Fruit fly (Drosophila melanogaster) whole organism, embryonic: ENCODE data around the gene CG7519.

ENCODE experiments used
- Asciz ChIP-seq: fragments of 200-800 bp; sonication (Bioruptor generic); optimal IDR thresholded peaks from 2 replicates; lab custom pipeline; 2017; ENCODE audit warnings: missing biosample characterization, mild to moderate bottlenecking, missing genetic modification characterization, missing genetic modification reagents
- BtbVII ChIP-seq: fragments of 200-800 bp; sonication (Bioruptor generic); optimal IDR thresholded peaks from 3 replicates; lab custom pipeline; 2017; ENCODE audit warnings: missing biosample characterization, mild to moderate bottlenecking, missing genetic modification characterization
- CG10462 ChIP-seq: fragments of 200-800 bp; sonication (Bioruptor generic); optimal IDR thresholded peaks from 2 replicates; lab custom pipeline; 2016; ENCODE audit warnings: missing biosample characterization, missing genetic modification characterization
- CG11456 ChIP-seq: fragments of 200-800 bp; sonication (Bioruptor generic); IDR thresholded peaks from 3 replicates; pipeline ENCODE4 v1.3.6; 2022; ENCODE audit warnings: missing biosample characterization, missing genetic modification characterization
- CG11723 ChIP-seq: fragments of 200-800 bp; sonication (Bioruptor generic); optimal IDR thresholded peaks from 2 replicates; lab custom pipeline; 2017; ENCODE audit warnings: missing biosample characterization, mild to moderate bottlenecking, missing genetic modification characterization
- CG12219 ChIP-seq: fragments of 200-800 bp; sonication (Bioruptor generic); optimal IDR thresholded peaks from 3 replicates; lab custom pipeline; 2018; ENCODE audit warnings: missing biosample characterization, mild to moderate bottlenecking, missing genetic modification characterization
- CG14710 ChIP-seq: fragments of 200-800 bp; sonication (Bioruptor generic); optimal IDR thresholded peaks from 3 replicates; lab custom pipeline; 2019; ENCODE audit warnings: missing biosample characterization, mild to moderate bottlenecking, missing genetic modification characterization, moderate library complexity
- CG1603 ChIP-seq: fragments of 200-800 bp; sonication (Bioruptor generic); optimal IDR thresholded peaks from 2 replicates; lab custom pipeline; 2019; ENCODE audit warnings: missing biosample characterization, mild to moderate bottlenecking, missing genetic modification characterization, moderate library complexity
- CG16813 ChIP-seq: fragments of 200-800 bp; sonication (Bioruptor generic); IDR thresholded peaks from 3 replicates; pipeline ENCODE4 v1.3.6; 2022; ENCODE audit warnings: missing biosample characterization, missing genetic modification characterization; ENCODE audit not compliant: partially characterized antibody
- CG16815 ChIP-seq: fragments of 200-800 bp; sonication (Bioruptor generic); optimal IDR thresholded peaks from 3 replicates; lab custom pipeline; 2017; ENCODE audit warnings: missing biosample characterization, mild to moderate bottlenecking, missing genetic modification characterization
- CG17186 ChIP-seq: fragments of 200-800 bp; sonication (Bioruptor generic); optimal IDR thresholded peaks from 3 replicates; lab custom pipeline; 2017; ENCODE audit warnings: missing biosample characterization, missing genetic modification reagents, missing genetic modification characterization
- CG17802 ChIP-seq: fragments of 200-800 bp; sonication (Bioruptor generic); optimal IDR thresholded peaks from 2 replicates; lab custom pipeline; 2018; ENCODE audit warnings: missing biosample characterization, mild to moderate bottlenecking, missing genetic modification characterization, moderate library complexity
- CG2116 ChIP-seq: fragments of 200-800 bp; sonication (Bioruptor generic); optimal IDR thresholded peaks from 3 replicates; lab custom pipeline; 2018; ENCODE audit warnings: missing biosample characterization, mild to moderate bottlenecking, missing genetic modification characterization
- CG2129 ChIP-seq: fragments of 200-800 bp; sonication (Bioruptor generic); IDR thresholded peaks from 2 replicates; pipeline ENCODE4 v1.3.6; 2022; ENCODE audit warnings: missing biosample characterization, missing genetic modification characterization; ENCODE audit not compliant: partially characterized antibody
- CG30020 ChIP-seq: fragments of 200-800 bp; optimal IDR thresholded peaks from 2 replicates; lab custom pipeline; 2019; ENCODE audit warnings: missing biosample characterization, mild to moderate bottlenecking, missing genetic modification characterization, moderate library complexity
- CG3163 ChIP-seq: fragments of 200-800 bp; sonication (Bioruptor generic); optimal IDR thresholded peaks from 3 replicates; lab custom pipeline; 2016; ENCODE audit warnings: missing biosample characterization, missing genetic modification characterization
- CG34376 ChIP-seq: fragments of 200-800 bp; sonication (Bioruptor generic); optimal IDR thresholded peaks from 2 replicates; lab custom pipeline; 2018; ENCODE audit warnings: missing biosample characterization, mild to moderate bottlenecking, missing genetic modification characterization
- CG4424 ChIP-seq: fragments of 200-800 bp; sonication (Bioruptor generic); optimal IDR thresholded peaks from 3 replicates; lab custom pipeline; 2016; ENCODE audit warnings: missing biosample characterization, missing genetic modification characterization
- CG4854 ChIP-seq: fragments of 200-800 bp; sonication (Bioruptor generic); optimal IDR thresholded peaks from 2 replicates; lab custom pipeline; 2016; ENCODE audit warnings: missing biosample characterization, missing genetic modification characterization, inconsistent platforms
- CG6765 ChIP-seq: fragments of 200-800 bp; sonication (Bioruptor generic); optimal IDR thresholded peaks from 3 replicates; lab custom pipeline; 2017; ENCODE audit warnings: missing biosample characterization, mild to moderate bottlenecking, missing genetic modification characterization
- CG6791 ChIP-seq: fragments of 200-800 bp; sonication (Bioruptor generic); IDR thresholded peaks from 3 replicates; pipeline ENCODE4 v1.3.6; 2022; ENCODE audit warnings: missing biosample characterization, missing genetic modification characterization; ENCODE audit not compliant: partially characterized antibody
- CG7271 ChIP-seq: fragments of 200-800 bp; sonication (Bioruptor generic); optimal IDR thresholded peaks from 2 replicates; lab custom pipeline; 2018; ENCODE audit warnings: missing biosample characterization, mild to moderate bottlenecking, missing genetic modification characterization, moderate library complexity
- CG7839 ChIP-seq: fragments of 200-800 bp; sonication (Bioruptor generic); optimal IDR thresholded peaks from 3 replicates; lab custom pipeline; 2018; ENCODE audit warnings: missing biosample characterization, mild to moderate bottlenecking, missing genetic modification characterization, moderate library complexity
- CG8388 ChIP-seq: fragments of 200-800 bp; sonication (Bioruptor generic); optimal IDR thresholded peaks from 2 replicates; lab custom pipeline; 2019; ENCODE audit warnings: missing biosample characterization, mild to moderate bottlenecking, missing genetic modification characterization, moderate library complexity
- Dad ChIP-seq: fragments of 200-800 bp; sonication (Bioruptor generic); optimal IDR thresholded peaks from 3 replicates; lab custom pipeline; 2016; ENCODE audit warnings: missing biosample characterization, missing genetic modification characterization
- Dip2 ChIP-seq: fragments of 200-800 bp; sonication (Bioruptor generic); IDR thresholded peaks from 2 replicates; pipeline ENCODE4 v1.3.6; 2022; ENCODE audit warnings: missing biosample characterization, missing genetic modification characterization
- Eip74EF ChIP-seq, 2 experiments: fragments of 200-800 bp in 1 of 2; fragments of >200 bp in 1 of 2; sonication (Bioruptor generic) in 1 of 2; optimal IDR thresholded peaks; 2 replicates each; lab custom pipeline; 2017 to 2019; ENCODE audit warnings: missing biosample characterization in 2 of 2, missing genetic modification characterization in 2 of 2, mild to moderate bottlenecking in 1 of 2, moderate library complexity in 1 of 2
- Fer3 ChIP-seq: fragments of 200-800 bp; sonication (Bioruptor generic); optimal IDR thresholded peaks from 2 replicates; lab custom pipeline; 2018; ENCODE audit warnings: missing biosample characterization, mild to moderate bottlenecking, missing genetic modification characterization, moderate library complexity
- Jarid2 ChIP-seq: fragments of 200-800 bp; sonication (Bioruptor generic); optimal IDR thresholded peaks from 3 replicates; lab custom pipeline; 2017; ENCODE audit warnings: mild to moderate bottlenecking, missing biosample characterization, missing genetic modification reagents, missing genetic modification characterization
- NC2α ChIP-seq: fragments of 200-800 bp; sonication (Bioruptor generic); optimal IDR thresholded peaks from 2 replicates; lab custom pipeline; 2016; ENCODE audit warnings: missing biosample characterization, missing genetic modification characterization
- Rx ChIP-seq: fragments of 200-800 bp; sonication (Bioruptor generic); IDR thresholded peaks from 2 replicates; pipeline ENCODE4 v1.3.6; 2022; ENCODE audit warnings: missing biosample characterization, missing genetic modification characterization
- Sox100B ChIP-seq: fragments of 200-800 bp; sonication (Bioruptor generic); optimal IDR thresholded peaks from 3 replicates; lab custom pipeline; 2018; ENCODE audit warnings: missing biosample characterization, mild to moderate bottlenecking, missing genetic modification characterization
- Usf ChIP-seq: fragments of 200-800 bp; sonication (Bioruptor generic); optimal IDR thresholded peaks from 2 replicates; lab custom pipeline; 2017; ENCODE audit warnings: missing genotype, missing biosample characterization, missing genetic modification characterization
- amos ChIP-seq: fragments of 200-800 bp; sonication (Bioruptor generic); IDR thresholded peaks from 2 replicates; pipeline ENCODE4 v1.3.6; 2022; ENCODE audit warnings: missing biosample characterization, missing genetic modification characterization; ENCODE audit not compliant: partially characterized antibody
- ase ChIP-seq: fragments of 200-800 bp; sonication (Bioruptor generic); IDR thresholded peaks from 3 replicates; pipeline ENCODE4 v1.3.6; 2022; ENCODE audit warnings: missing biosample characterization, missing genetic modification characterization
- ash1 ChIP-seq: fragments of 200-800 bp; sonication (Bioruptor generic); optimal IDR thresholded peaks from 2 replicates; lab custom pipeline; 2018; ENCODE audit warnings: missing biosample characterization, mild to moderate bottlenecking, missing genetic modification characterization
- bab2 ChIP-seq: fragments of 200-800 bp; sonication (Bioruptor generic); optimal IDR thresholded peaks from 2 replicates; lab custom pipeline; 2016; ENCODE audit warnings: missing biosample characterization, missing genetic modification characterization
- cad ChIP-seq: fragments of >200 bp; optimal IDR thresholded peaks from 2 replicates; lab custom pipeline; 2017; ENCODE audit warnings: missing biosample characterization, missing genetic modification characterization
- caup ChIP-seq: fragments of 200-800 bp; sonication (Bioruptor generic); optimal IDR thresholded peaks from 3 replicates; lab custom pipeline; 2017; ENCODE audit warnings: missing biosample characterization, mild to moderate bottlenecking, missing genetic modification characterization, moderate library complexity; ENCODE audit not compliant: severe bottlenecking
- disco-r ChIP-seq: fragments of 200-800 bp; sonication (Bioruptor generic); optimal IDR thresholded peaks from 2 replicates; lab custom pipeline; 2016; ENCODE audit warnings: missing biosample characterization, missing genetic modification characterization
- hb ChIP-seq: fragments of 200-800 bp; sonication (Bioruptor generic); IDR thresholded peaks from 3 replicates; pipeline ENCODE4 v1.3.6; 2022; ENCODE audit warnings: missing biosample characterization, missing genetic modification characterization; ENCODE audit not compliant: partially characterized antibody
- hbn ChIP-seq: fragments of 200-800 bp; sonication (Bioruptor generic); IDR thresholded peaks from 2 replicates; pipeline ENCODE4 v1.3.6; 2022; ENCODE audit warnings: missing biosample characterization, missing genetic modification characterization; ENCODE audit not compliant: partially characterized antibody
- mirr ChIP-seq: fragments of 200-800 bp; sonication (Bioruptor generic); optimal IDR thresholded peaks from 3 replicates; lab custom pipeline; 2018; ENCODE audit warnings: missing biosample characterization, mild to moderate bottlenecking, missing genetic modification characterization
- nau ChIP-seq: fragments of 200-800 bp; sonication (Bioruptor generic); optimal IDR thresholded peaks from 3 replicates; lab custom pipeline; 2017; ENCODE audit warnings: missing biosample characterization, mild to moderate bottlenecking, missing genetic modification characterization, missing genetic modification reagents
- row ChIP-seq: fragments of 200-800 bp; sonication (Bioruptor generic); IDR thresholded peaks from 3 replicates; pipeline ENCODE4 v1.3.6; 2022; ENCODE audit warnings: missing biosample characterization, missing genetic modification characterization
- run ChIP-seq: fragments of 200-800 bp; sonication (Bioruptor generic); optimal IDR thresholded peaks from 3 replicates; lab custom pipeline; 2018; ENCODE audit warnings: missing biosample characterization, mild to moderate bottlenecking, missing genetic modification characterization
- slou ChIP-seq: fragments of 200-800 bp; sonication (Bioruptor generic); optimal IDR thresholded peaks from 3 replicates; lab custom pipeline; 2016; ENCODE audit warnings: missing biosample characterization, missing genetic modification characterization
- sqz ChIP-seq: fragments of 200-800 bp; sonication (Bioruptor generic); optimal IDR thresholded peaks from 3 replicates; lab custom pipeline; 2018; ENCODE audit warnings: missing biosample characterization, mild to moderate bottlenecking, missing genetic modification characterization
- unpg ChIP-seq: fragments of 200-800 bp; sonication (Bioruptor generic); optimal IDR thresholded peaks from 3 replicates; lab custom pipeline; 2018; ENCODE audit warnings: missing biosample characterization, mild to moderate bottlenecking, missing genetic modification characterization, moderate library complexity
- zen ChIP-seq: fragments of 200-800 bp; sonication (Bioruptor generic); optimal IDR thresholded peaks from 3 replicates; lab custom pipeline; 2018; ENCODE audit warnings: missing biosample characterization, mild to moderate bottlenecking, missing genetic modification characterization, moderate library complexity

Gene CG7519

DNA sequence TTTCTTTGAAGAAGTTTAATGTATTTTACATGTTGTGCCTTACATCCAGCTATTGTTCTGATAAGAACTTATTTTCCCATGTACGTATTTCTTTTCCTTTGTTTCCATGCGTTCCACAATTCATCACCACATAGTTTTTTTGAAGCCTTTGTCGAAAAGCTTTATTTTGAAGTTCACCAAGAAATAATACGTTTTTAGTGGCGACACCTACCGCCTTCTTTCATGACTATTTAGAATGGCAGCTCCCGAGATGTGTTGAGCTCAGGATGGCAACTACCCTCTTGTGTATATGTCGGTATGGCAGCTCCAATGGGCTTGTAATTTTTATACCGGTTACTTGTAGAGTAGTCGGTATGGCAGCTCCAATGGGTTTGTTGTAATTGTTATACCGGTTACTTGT, 9.0 kb upstream of the CG7519 start (continued):
- TF ChIP-seq Dad (GFP tag; lab: Kevin White, UChicago) (peak; percentile 34), CG12219 (no peak), sqz (GFP tag; lab: Kevin White, UChicago) (no peak), Eip74EF (GFP tag; optimal IDR thresholded peaks at IDR 0.05; lab: Kevin White, UChicago) (no peak), CG2129 (GFP tag; lab: Robert Waterston, UW) (no peak), hb (no peak), Jarid2 (GFP tag; lab: Kevin White, UChicago) (no peak), bab2 (GFP tag; lab: Kevin White, UChicago) (peak; percentile 17), CG11456 (GFP tag; lab: Robert Waterston, UW) (no peak), Rx (GFP tag; lab: Robert Waterston, UW) (no peak), CG6791 (no peak), row (GFP tag; lab: Robert Waterston, UW) (peak; percentile 20; the same call in 1 of the 3 replicates), CG34376 (no peak), CG4854 (GFP tag; lab: Kevin White, UChicago) (no peak), CG6765 (GFP tag; lab: Kevin White, UChicago) (no peak), Usf (no peak), CG10462 (no peak), Asciz (GFP tag; lab: Kevin White, UChicago) (no peak), nau (no peak), zen (peak; percentile 61), CG17186 (GFP tag; lab: Kevin White, UChicago) (no peak), CG8388 (no peak), caup (no peak), CG7271 (no peak), amos (peak; percentile 51), Fer3 (tag; lab: Kevin White, UChicago) (no peak), CG1603 (tag; lab: Kevin White, UChicago) (peak; percentile 63), CG14710 (tag; lab: Kevin White, UChicago) (peak; percentile 69), cad (GFP tag; lab: Kevin White, UChicago) (no peak), CG4424 (peak; percentile 25), CG2116 (peak; percentile 68), NC2α (no peak), Sox100B (GFP tag; lab: Kevin White, UChicago) (no peak), CG16813 (GFP tag; lab: Robert Waterston, UW) (no peak), CG16815 (GFP tag; lab: Kevin White, UChicago) (no peak), CG11723 (GFP tag; lab: Kevin White, UChicago) (no peak), slou (GFP tag; lab: Kevin White, UChicago) (no peak), mirr (GFP tag; lab: Kevin White, UChicago) (no peak), CG30020 (no peak), CG17802 (tag; lab: Kevin White, UChicago) (no peak), ash1 (GFP tag; lab: Kevin White, UChicago) (no peak), hbn (GFP tag; lab: Robert Waterston, UW) (no peak), CG3163 (GFP tag; lab: Kevin White, UChicago) (peak; percentile 87), ase (GFP tag; lab: Robert Waterston, UW) (no peak), unpg (GFP tag; lab: Kevin White, UChicago) (no peak), Dip2 (GFP tag; lab: Robert Waterston, UW) (no peak), BtbVII (GFP tag; lab: Kevin White, UChicago) (no peak), disco-r (GFP tag; lab: Kevin White, UChicago) (no peak), CG7839 (tag; lab: Kevin White, UChicago) (no peak), run (tag; lab: Kevin White, UChicago) (no peak)
